Fruit fly (Drosophila melanogaster): Measurements from ENCODE around the gene Pits.

The Pits gene

dm6 chrX:12600802-12601793 is 18.1 kb upstream of the Pits start:
- no peak for TF ChIP-seq CG12605 (GFP tag; IDR thresholded peaks at IDR 0.05)
- no peak for TF ChIP-seq CG34367 (tag; optimal IDR thresholded peaks at IDR 0.05)
- TF ChIP-seq Ets98B (GFP tag; IDR thresholded peaks at IDR 0.05): no peak
- TF ChIP-seq CG17806 (tag; optimal IDR thresholded peaks at IDR 0.05): no peak
- TF ChIP-seq Snoo (tag; optimal IDR thresholded peaks at IDR 0.05): no peak

DNA sequence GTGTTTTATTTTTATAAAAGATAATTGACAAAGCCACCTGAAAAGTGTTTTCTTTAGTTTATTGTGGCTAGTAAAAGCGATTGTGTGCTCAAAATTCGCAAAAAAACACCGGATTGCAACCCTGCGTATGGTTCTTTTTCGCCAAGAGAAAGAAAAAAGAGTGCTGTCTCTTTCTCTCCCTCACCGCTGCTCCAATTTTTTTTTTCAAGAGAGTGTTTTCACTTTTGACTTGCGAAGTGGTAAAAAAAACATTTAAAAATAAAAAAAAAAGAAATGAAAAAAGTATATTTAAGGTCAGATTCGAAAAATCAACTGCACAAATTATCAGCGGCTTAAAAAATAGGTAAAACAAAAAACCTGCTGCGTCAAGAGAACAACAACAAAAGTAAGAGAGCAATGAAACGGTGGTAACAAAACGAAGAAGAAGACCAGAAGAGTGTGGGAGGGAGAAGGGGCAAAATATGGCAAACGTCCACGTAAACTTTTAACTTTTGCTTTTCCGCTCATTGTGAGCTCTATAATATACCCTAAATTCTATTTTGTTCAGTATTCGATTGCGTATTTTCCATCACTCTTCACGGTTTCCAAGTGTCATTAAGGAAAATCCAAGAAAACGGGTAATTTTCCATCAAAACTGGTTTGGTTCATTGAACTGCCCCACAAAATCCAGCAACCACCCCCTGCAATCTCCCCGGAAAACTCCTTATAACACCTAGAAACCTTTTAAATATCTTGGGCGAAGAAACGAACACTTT is 13.5 kb upstream of the Pits start:
- TF ChIP-seq CG32121 (GFP tag; IDR thresholded peaks at IDR 0.05) (0 out of 2 replicates have a peak, but pooled peaks have one; percentile 22), gl (tag; optimal IDR thresholded peaks at IDR 0.05) (no peak), CG8301 (tag; optimal IDR thresholded peaks at IDR 0.05) (no peak), CG9948 (tag; optimal IDR thresholded peaks at IDR 0.05) (peak; percentile 10), CG8159 (tag; optimal IDR thresholded peaks at IDR 0.05) (no peak), Snoo (tag; optimal IDR thresholded peaks at IDR 0.05) (peak; percentile 76), Ets98B (GFP tag; IDR thresholded peaks at IDR 0.05) (peak; percentile 53), fd96Ca (GFP tag; IDR thresholded peaks at IDR 0.05) (no peak), CG13204 (GFP tag; optimal IDR thresholded peaks at IDR 0.05) (no peak), Pif1B (GFP tag; optimal IDR thresholded peaks at IDR 0.05) (peak; percentile 74), CG17806 (tag; optimal IDR thresholded peaks at IDR 0.05) (no peak), CG4496 (GFP tag; IDR thresholded peaks at IDR 0.05) (no peak; the same call in 2 of the 3 replicates), CG12605 (GFP tag; IDR thresholded peaks at IDR 0.05) (peak; percentile 41; the same call in 1 of the 2 replicates), CG14655 (GFP tag; optimal IDR thresholded peaks at IDR 0.05) (no peak), CG10348 (GFP tag; IDR thresholded peaks at IDR 0.05) (no peak), Pif1A (GFP tag; optimal IDR thresholded peaks at IDR 0.05) (no peak), CG34367 (tag; optimal IDR thresholded peaks at IDR 0.05) (no peak), CG15710 (tag; optimal IDR thresholded peaks at IDR 0.05) (peak; percentile 13), D1 (tag; optimal IDR thresholded peaks at IDR 0.05) (no peak), EcR (GFP tag; optimal IDR thresholded peaks at IDR 0.05) (peak; percentile 92), rn (GFP tag; IDR thresholded peaks at IDR 0.05) (no peak)

DNA sequence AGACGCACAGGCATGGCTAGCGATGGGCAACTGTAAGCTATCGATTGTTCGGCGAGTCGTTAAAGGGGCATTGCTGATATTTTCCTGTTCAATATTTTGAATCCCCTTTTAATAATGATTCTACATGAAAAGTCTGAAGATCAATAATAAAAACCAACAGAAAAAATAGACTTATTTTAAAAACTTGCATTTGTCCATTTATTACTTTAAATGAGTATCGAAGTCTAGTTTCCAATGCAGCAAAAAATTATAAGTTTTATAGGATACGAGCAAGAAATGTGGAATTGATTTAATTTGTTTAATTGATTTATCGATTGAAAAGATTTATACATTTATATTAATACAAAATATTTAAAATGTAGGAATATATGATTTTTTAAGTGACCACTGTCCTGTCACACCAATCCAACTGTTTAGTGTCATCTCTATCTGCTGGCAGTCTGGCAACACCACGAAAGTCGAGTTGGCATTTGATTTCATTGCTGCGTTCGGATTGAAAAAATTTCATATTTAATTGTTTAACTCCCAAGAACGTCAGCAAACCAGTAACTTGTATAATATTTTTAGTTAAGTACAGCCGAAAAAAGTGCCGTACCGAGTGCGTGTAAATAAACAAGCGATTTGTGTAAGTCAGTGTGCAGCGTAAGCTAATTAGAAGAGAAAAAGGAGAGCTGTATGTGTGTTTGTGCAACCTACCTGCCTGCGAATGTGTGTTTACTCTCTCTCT is 12.8 kb upstream of the Pits start, which contains the start of the genes CG1824 and Sec16:
CG1824 (minus strand) TSS at position 15 of the 727 bp plus-strand sequence.
Sec16 (plus strand) TSS at position 438 of the 727 bp plus-strand sequence.
- no peak for TF ChIP-seq CG10348 (GFP tag; IDR thresholded peaks at IDR 0.05)
- no peak for TF ChIP-seq rn (GFP tag; IDR thresholded peaks at IDR 0.05)
- no peak for TF ChIP-seq Pif1B (GFP tag; optimal IDR thresholded peaks at IDR 0.05)
- peak; percentile 29 for TF ChIP-seq CG8159 (tag; optimal IDR thresholded peaks at IDR 0.05)
- TF ChIP-seq Snoo (tag; optimal IDR thresholded peaks at IDR 0.05): peak; percentile 11
- TF ChIP-seq gl (tag; optimal IDR thresholded peaks at IDR 0.05): no peak
- TF ChIP-seq CG14655 (GFP tag; optimal IDR thresholded peaks at IDR 0.05): no peak
- TF ChIP-seq Ets98B (GFP tag; IDR thresholded peaks at IDR 0.05): no peak
- TF ChIP-seq Pif1A (GFP tag; optimal IDR thresholded peaks at IDR 0.05): no peak
- TF ChIP-seq CG12605 (GFP tag; IDR thresholded peaks at IDR 0.05): no peak
- peak; percentile 11 for TF ChIP-seq CG9948 (tag; optimal IDR thresholded peaks at IDR 0.05)
- no peak for TF ChIP-seq D1 (tag; optimal IDR thresholded peaks at IDR 0.05)
- TF ChIP-seq CG15710 (tag; optimal IDR thresholded peaks at IDR 0.05): peak; percentile 29
- no peak for TF ChIP-seq fd96Ca (GFP tag; IDR thresholded peaks at IDR 0.05)
- TF ChIP-seq CG13204 (GFP tag; optimal IDR thresholded peaks at IDR 0.05): no peak
- no peak for TF ChIP-seq CG17806 (tag; optimal IDR thresholded peaks at IDR 0.05)
- no peak for TF ChIP-seq CG32121 (GFP tag; IDR thresholded peaks at IDR 0.05)
- no peak for TF ChIP-seq CG34367 (tag; optimal IDR thresholded peaks at IDR 0.05)
- no peak for TF ChIP-seq CG8301 (tag; optimal IDR thresholded peaks at IDR 0.05)
- no peak; the same call in 2 of the 3 replicates for TF ChIP-seq CG4496 (GFP tag; IDR thresholded peaks at IDR 0.05)
- no peak for TF ChIP-seq EcR (GFP tag; optimal IDR thresholded peaks at IDR 0.05)

DNA sequence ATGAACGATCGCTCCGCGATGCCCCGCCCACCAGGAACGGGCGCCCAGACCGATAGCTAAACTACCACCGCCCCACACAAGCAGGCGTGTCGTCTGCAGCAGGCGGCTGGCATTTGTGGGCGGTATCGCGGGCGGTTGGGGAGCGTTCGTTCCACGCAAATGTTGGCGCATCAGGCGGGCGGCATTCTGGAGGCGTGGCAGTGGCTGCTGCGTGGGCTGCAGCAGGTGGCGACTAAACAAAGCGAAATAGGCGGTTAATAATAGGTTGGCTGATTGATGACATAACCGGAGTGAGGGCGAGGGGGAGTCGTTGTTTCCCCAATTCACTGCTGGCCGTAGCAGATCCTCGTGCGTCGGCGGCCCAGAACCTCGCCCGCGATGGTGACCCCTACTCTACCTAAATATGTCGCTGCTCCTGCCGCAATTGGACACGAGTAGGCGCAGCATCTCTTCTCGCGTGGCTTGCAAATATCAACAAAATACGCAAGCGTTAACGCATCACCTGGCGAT is 12.2 kb upstream of the Pits start:
- TF ChIP-seq CG17806 (tag; optimal IDR thresholded peaks at IDR 0.05): no peak
- TF ChIP-seq CG34367 (tag; optimal IDR thresholded peaks at IDR 0.05): no peak
- no peak for TF ChIP-seq CG13204 (GFP tag; optimal IDR thresholded peaks at IDR 0.05)
- no peak for TF ChIP-seq EcR (GFP tag; optimal IDR thresholded peaks at IDR 0.05)
- no peak for TF ChIP-seq gl (tag; optimal IDR thresholded peaks at IDR 0.05)
- no peak for TF ChIP-seq CG9948 (tag; optimal IDR thresholded peaks at IDR 0.05)
- no peak for TF ChIP-seq CG4496 (GFP tag; IDR thresholded peaks at IDR 0.05)
- no peak for TF ChIP-seq CG12605 (GFP tag; IDR thresholded peaks at IDR 0.05)
- TF ChIP-seq CG8301 (tag; optimal IDR thresholded peaks at IDR 0.05): no peak
- TF ChIP-seq Ets98B (GFP tag; IDR thresholded peaks at IDR 0.05): no peak
- no peak for TF ChIP-seq CG32121 (GFP tag; IDR thresholded peaks at IDR 0.05)
- TF ChIP-seq CG10348 (GFP tag; IDR thresholded peaks at IDR 0.05): no peak
- TF ChIP-seq Pif1A (GFP tag; optimal IDR thresholded peaks at IDR 0.05): no peak
- no peak for TF ChIP-seq D1 (tag; optimal IDR thresholded peaks at IDR 0.05)
- no peak for TF ChIP-seq rn (GFP tag; IDR thresholded peaks at IDR 0.05)
- TF ChIP-seq fd96Ca (GFP tag; IDR thresholded peaks at IDR 0.05): no peak
- TF ChIP-seq CG14655 (GFP tag; optimal IDR thresholded peaks at IDR 0.05): no peak
- TF ChIP-seq CG15710 (tag; optimal IDR thresholded peaks at IDR 0.05): no peak
